Worm (Caenorhabditis elegans) whole organism, dauer: Measurements from ENCODE around the gene C54D1.7.

Experiments used
- unc-62 ChIP-seq: sonication (generic microtip); optimal IDR thresholded peaks from 2 replicates; lab custom pipeline; 2017; ENCODE audit warnings: missing biosample characterization, missing genetic modification reagents, missing genetic modification characterization

Gene C54D1.7

DNA sequence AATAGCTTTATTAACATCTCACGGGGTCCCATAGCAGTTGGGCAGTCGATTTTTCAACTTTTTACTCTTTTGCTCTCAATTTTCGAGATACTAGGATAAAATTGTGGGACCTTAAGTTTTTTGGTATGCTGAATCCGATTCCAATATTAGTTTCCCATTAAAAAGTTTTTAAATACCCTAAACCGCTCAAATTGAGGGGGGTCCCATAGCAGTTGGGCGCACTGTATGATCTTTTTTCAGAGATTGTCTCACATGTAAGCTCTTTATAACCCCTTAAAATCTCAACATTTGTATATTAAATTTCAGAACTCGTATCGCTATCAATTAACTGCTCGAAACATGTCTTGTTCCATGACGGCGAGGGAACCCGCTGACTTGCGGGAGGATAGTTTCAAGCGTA, 49.7 kb downstream of the C54D1.7 start, which contains the start of gene C36B7.2:
C36B7.2 (plus strand) TSS at position 301 of the 400 bp plus-strand sequence.
- TF ChIP-seq unc-62 (GFP tag; lab: Kevin White, UChicago): no peak
